Fruit fly (Drosophila melanogaster) Kc167 (cell line): Measurements from ENCODE around the gene CG32486.

Experiments
- Myc ChIP-seq: fragments of >200 bp; optimal IDR thresholded peaks from 2 replicates; lab custom pipeline; 2017; ENCODE audit warnings: missing external identifiers
- Sin3A ChIP-seq: fragments of >200 bp; optimal IDR thresholded peaks from 2 replicates; lab custom pipeline; 2018; ENCODE audit warnings: missing external identifiers
- h ChIP-seq: fragments of >200 bp; optimal IDR thresholded peaks from 3 replicates; lab custom pipeline; 2018; ENCODE audit warnings: missing external identifiers
- insv ChIP-seq: fragments of >200 bp; optimal IDR thresholded peaks from 3 replicates; lab custom pipeline; 2018; ENCODE audit warnings: missing external identifiers
- psq ChIP-seq: fragments of >200 bp; optimal IDR thresholded peaks from 2 replicates; lab custom pipeline; 2017; ENCODE audit warnings: missing external identifiers
- ttk ChIP-seq: sonication (Bioruptor generic); optimal IDR thresholded peaks from 2 replicates; lab custom pipeline; 2017; ENCODE audit warnings: missing external identifiers

The CG32486 gene

dm6 chr3L:3098778-3099429 lies 28.3 kb upstream of the CG32486 start:
- TF ChIP-seq Myc (lab: Kevin White, UChicago) (no peak), h (lab: Kevin White, UChicago) (no peak), Sin3A (lab: Kevin White, UChicago) (no peak), insv (lab: Kevin White, UChicago) (no peak), ttk (lab: Kevin White, UChicago) (no peak), psq (lab: Kevin White, UChicago) (no peak)

- TF ChIP-seq Myc (lab: Kevin White, UChicago) (no peak), Sin3A (lab: Kevin White, UChicago) (no peak), ttk (lab: Kevin White, UChicago) (no peak), psq (lab: Kevin White, UChicago) (no peak), h (lab: Kevin White, UChicago) (no peak), insv (lab: Kevin White, UChicago) (no peak)
Measured at dm6 chr3L:3097598-3097880, 26.9 kb upstream of the CG32486 start.

DNA sequence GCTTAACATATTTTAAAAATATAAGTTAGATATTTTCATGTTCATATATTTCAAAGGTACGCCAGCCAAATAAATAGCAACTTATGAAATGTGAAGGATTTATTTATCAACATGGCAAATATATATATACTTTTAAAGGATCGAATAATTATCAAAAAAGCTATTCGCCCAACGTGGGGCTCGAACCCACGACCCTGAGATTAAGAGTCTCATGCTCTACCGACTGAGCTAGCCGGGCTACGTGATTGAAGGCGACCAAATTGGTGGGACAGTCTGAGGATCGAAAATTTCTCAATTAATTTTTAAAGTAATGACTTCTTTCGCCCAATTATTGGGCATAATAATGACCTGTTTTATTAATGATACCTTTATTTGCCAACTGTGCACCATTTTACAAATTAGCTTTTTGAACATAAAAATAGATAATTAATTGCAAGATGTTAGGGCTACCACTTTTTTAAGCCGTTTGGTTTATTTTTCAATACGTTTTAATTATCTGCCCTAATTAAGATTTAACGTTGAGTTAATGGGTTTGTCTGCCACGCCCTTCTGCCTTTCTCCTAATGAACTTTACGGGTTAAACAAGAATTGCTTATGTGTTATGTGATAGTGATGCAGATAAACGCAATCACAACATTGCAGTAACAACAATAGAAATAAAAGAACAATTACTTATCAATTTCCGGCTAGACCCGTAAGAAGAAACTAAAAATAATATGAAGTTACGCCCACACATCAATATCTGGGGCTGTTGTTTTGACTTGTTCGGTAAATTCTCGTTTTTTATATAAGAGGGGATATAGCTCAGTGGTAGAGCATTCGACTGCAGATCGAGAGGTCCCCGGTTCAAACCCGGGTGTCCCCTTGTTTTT lies 26.3 kb upstream of the CG32486 start:
- TF ChIP-seq psq (lab: Kevin White, UChicago) (no peak), Sin3A (lab: Kevin White, UChicago) (no peak), ttk (lab: Kevin White, UChicago) (no peak), insv (lab: Kevin White, UChicago) (no peak), h (lab: Kevin White, UChicago) (no peak), Myc (lab: Kevin White, UChicago) (no peak)

DNA sequence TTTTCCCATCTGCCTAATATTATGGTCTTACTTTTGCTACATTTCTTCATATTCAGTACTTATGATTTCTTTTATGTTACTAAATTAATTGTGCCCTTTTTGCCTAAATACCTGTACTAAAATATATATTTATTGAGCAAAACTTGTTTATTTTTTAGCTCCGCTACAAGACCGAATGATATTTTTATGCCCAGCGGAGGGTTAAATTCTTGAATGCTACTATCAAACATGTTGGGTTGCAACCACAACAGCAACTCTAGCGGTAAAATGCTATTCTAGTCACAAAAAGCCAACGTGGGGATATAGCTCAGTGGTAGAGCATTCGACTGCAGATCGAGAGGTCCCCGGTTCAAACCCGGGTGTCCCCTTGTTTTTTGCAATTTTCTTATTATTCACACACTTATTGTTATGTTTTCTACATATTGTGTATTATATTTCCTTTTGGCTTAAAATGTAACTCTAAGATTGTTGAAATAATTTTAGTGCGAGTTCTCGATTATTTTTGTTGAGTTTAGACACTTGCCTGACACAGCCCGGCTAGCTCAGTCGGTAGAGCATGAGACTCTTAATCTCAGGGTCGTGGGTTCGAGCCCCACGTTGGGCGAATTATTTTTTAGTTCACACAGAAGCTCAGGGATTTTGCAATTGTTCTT lies 25.6 kb upstream of the CG32486 start:
- TF ChIP-seq psq (lab: Kevin White, UChicago) (no peak), ttk (lab: Kevin White, UChicago) (no peak), Sin3A (lab: Kevin White, UChicago) (no peak), insv (lab: Kevin White, UChicago) (no peak), h (lab: Kevin White, UChicago) (no peak), Myc (lab: Kevin White, UChicago) (no peak)

DNA sequence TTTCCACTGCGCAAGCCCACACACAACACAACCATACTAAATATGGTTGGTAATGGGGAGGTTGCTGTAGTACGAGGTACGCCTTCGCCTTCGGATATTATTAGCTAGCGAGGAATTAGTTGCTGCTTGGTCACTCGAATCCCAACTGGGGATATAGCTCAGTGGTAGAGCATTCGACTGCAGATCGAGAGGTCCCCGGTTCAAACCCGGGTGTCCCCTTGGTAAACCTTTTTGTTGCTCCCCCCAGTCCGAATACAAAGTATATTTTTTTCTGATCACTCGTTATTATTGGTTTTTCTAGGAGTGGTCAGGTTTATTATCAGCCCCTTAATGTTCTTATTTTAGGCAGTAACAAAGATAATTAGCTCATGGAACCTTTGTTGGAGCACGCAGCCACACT lies 25.0 kb upstream of the CG32486 start:
- no peak for TF ChIP-seq Sin3A (lab: Kevin White, UChicago)
- no peak for TF ChIP-seq h (lab: Kevin White, UChicago)
- TF ChIP-seq insv (lab: Kevin White, UChicago), result no peak
- TF ChIP-seq ttk (lab: Kevin White, UChicago), result no peak
- no peak for TF ChIP-seq Myc (lab: Kevin White, UChicago)
- no peak for TF ChIP-seq psq (lab: Kevin White, UChicago)

- TF ChIP-seq insv (lab: Kevin White, UChicago), result no peak
- TF ChIP-seq ttk (lab: Kevin White, UChicago), result no peak
- no peak for TF ChIP-seq Sin3A (lab: Kevin White, UChicago)
- no peak for TF ChIP-seq h (lab: Kevin White, UChicago)
- TF ChIP-seq Myc (lab: Kevin White, UChicago), result no peak
- no peak for TF ChIP-seq psq (lab: Kevin White, UChicago)
Measured at dm6 chr3L:3090581-3091345, 20.1 kb upstream of the CG32486 start.

dm6 chr3L:3089012-3089411 lies 18.4 kb upstream of the CG32486 start:
- TF ChIP-seq ttk (lab: Kevin White, UChicago), result no peak
- no peak for TF ChIP-seq Sin3A (lab: Kevin White, UChicago)
- no peak for TF ChIP-seq psq (lab: Kevin White, UChicago)
- TF ChIP-seq h (lab: Kevin White, UChicago), result no peak
- no peak for TF ChIP-seq insv (lab: Kevin White, UChicago)
- no peak for TF ChIP-seq Myc (lab: Kevin White, UChicago)

- TF ChIP-seq Sin3A (lab: Kevin White, UChicago) (no peak), insv (lab: Kevin White, UChicago) (no peak), h (lab: Kevin White, UChicago) (no peak), Myc (lab: Kevin White, UChicago) (no peak), ttk (lab: Kevin White, UChicago) (no peak), psq (lab: Kevin White, UChicago) (no peak)
Measured at dm6 chr3L:3083329-3084083, 12.9 kb upstream of the CG32486 start.

dm6 chr3L:3081966-3082516 lies 11.4 kb upstream of the CG32486 start:
- TF ChIP-seq Myc (lab: Kevin White, UChicago) (no peak), ttk (lab: Kevin White, UChicago) (no peak), psq (lab: Kevin White, UChicago) (no peak), Sin3A (lab: Kevin White, UChicago) (no peak), insv (lab: Kevin White, UChicago) (no peak), h (lab: Kevin White, UChicago) (no peak)
